Fruit fly (Drosophila melanogaster) ovary, adult (tissue): Measurements from ENCODE around the gene CCT7.

ENCODE experiments used
- CG17801 ChIP-seq: fragments of 200-800 bp; optimal IDR thresholded peaks from 2 replicates; lab custom pipeline; 2019; ENCODE audit warnings: missing biosample characterization, mild to moderate bottlenecking, missing genetic modification characterization, moderate library complexity; ENCODE audit not compliant: partially characterized antibody

Gene CCT7

dm6 chr3R:8849373-8850228 lies 48.2 kb downstream of the CCT7 start:
- TF ChIP-seq CG17801 (GFP tag; lab: Kevin White, UChicago) = no peak

- TF ChIP-seq CG17801 (GFP tag; lab: Kevin White, UChicago) = no peak
These were observed 49.3 kb downstream of the CCT7 start for dm6 chr3R:8850616-8851015.

- TF ChIP-seq CG17801 (GFP tag; lab: Kevin White, UChicago) = no peak
These were observed 51.8 kb downstream of the CCT7 start for dm6 chr3R:8853197-8853596.

- no peak for TF ChIP-seq CG17801 (GFP tag; lab: Kevin White, UChicago)
These were observed 52.3 kb downstream of the CCT7 start for dm6 chr3R:8853706-8854105.

- TF ChIP-seq CG17801 (GFP tag; lab: Kevin White, UChicago) = no peak
These were observed 53.3 kb downstream of the CCT7 start for dm6 chr3R:8854619-8855206.
